Worm (Caenorhabditis elegans) whole organism, L1 larva: ENCODE measurements around the gene C33G3.6.

ENCODE experiments used
- C04F5.9 ChIP-seq: sonication (generic microtip); optimal IDR thresholded peaks from 2 replicates; lab custom pipeline; 2016; ENCODE audit warnings: missing genetic modification characterization, missing compliant biosample characterization
- F16B12.6 ChIP-seq: fragments of 150-350 bp; optimal IDR thresholded peaks from 2 replicates; lab custom pipeline; 2014; ENCODE audit warnings: missing biosample characterization, missing genetic modification characterization
- Y116A8C.19 ChIP-seq: sonication (generic microtip); optimal IDR thresholded peaks from 2 replicates; lab custom pipeline; 2016; ENCODE audit warnings: missing compliant biosample characterization, missing genetic modification characterization, borderline replicate concordance
- aha-1 ChIP-seq: fragments of 150-350 bp; optimal IDR thresholded peaks from 2 replicates; lab custom pipeline; 2014; ENCODE audit warnings: missing biosample characterization, missing genetic modification characterization
- alr-1 ChIP-seq: fragments of 200-800 bp; sonication (Bioruptor generic); optimal IDR thresholded peaks from 2 replicates; lab custom pipeline; 2018; ENCODE audit warnings: borderline replicate concordance, mild to moderate bottlenecking, missing genetic modification characterization, missing compliant biosample characterization
- ama-1 ChIP-seq: fragments of 150-350 bp; optimal IDR thresholded peaks from 2 replicates; lab custom pipeline; 2014
- ceh-90 ChIP-seq: sonication (generic microtip); optimal IDR thresholded peaks from 2 replicates; lab custom pipeline; 2016; ENCODE audit warnings: missing genetic modification characterization, missing compliant biosample characterization
- dsc-1 ChIP-seq: sonication (generic microtip); optimal IDR thresholded peaks from 2 replicates; lab custom pipeline; 2016; ENCODE audit warnings: mild to moderate bottlenecking, missing genetic modification characterization, missing compliant biosample characterization
- efl-1 ChIP-seq, 4 experiments: fragments of 150-350 bp; optimal IDR thresholded peaks in 3 of 4; peaks in 1 of 4; 1 replicate in 1 of 4; 2 replicates in 3 of 4; lab custom pipeline; 2014; ENCODE audit warnings: missing biosample characterization in 2 of 4, missing genetic modification characterization in 2 of 4, missing genetic modification reagents in 2 of 4
- efl-3 ChIP-seq: fragments of 200-800 bp; sonication (Bioruptor generic); optimal IDR thresholded peaks from 2 replicates; lab custom pipeline; 2018; ENCODE audit warnings: mild to moderate bottlenecking, missing genetic modification characterization, missing compliant biosample characterization
- egl-13 ChIP-seq: sonication (generic microtip); optimal IDR thresholded peaks from 2 replicates; lab custom pipeline; 2016; ENCODE audit warnings: missing genotype, missing genetic modification reagents, missing genetic modification characterization, missing compliant biosample characterization
- egl-27 ChIP-seq, 2 experiments: fragments of 150-350 bp in 1 of 2; sonication (generic microtip); optimal IDR thresholded peaks; 3 replicates each; lab custom pipeline; 2017 to 2018; ENCODE audit warnings: missing biosample characterization in 2 of 2, missing genetic modification characterization in 2 of 2, missing genetic modification reagents in 2 of 2
- elt-2 ChIP-seq: sonication (generic microtip); optimal IDR thresholded peaks from 2 replicates; lab custom pipeline; 2016; ENCODE audit warnings: missing genetic modification characterization, mild to moderate bottlenecking, inconsistent platforms, missing compliant biosample characterization, missing genetic modification reagents
- ets-5 ChIP-seq: fragments of 200-800 bp; sonication (Bioruptor generic); IDR thresholded peaks from 2 replicates; pipeline ENCODE4 v1.3.6; 2022; ENCODE audit warnings: missing genetic modification characterization, missing compliant biosample characterization
- fkh-10 ChIP-seq: sonication (generic microtip); optimal IDR thresholded peaks from 2 replicates; lab custom pipeline; 2017; ENCODE audit warnings: missing biosample characterization, missing genetic modification reagents, missing genetic modification characterization
- fkh-8 ChIP-seq: sonication (generic microtip); optimal IDR thresholded peaks from 2 replicates; lab custom pipeline; 2016; ENCODE audit warnings: mild to moderate bottlenecking, missing genetic modification characterization, missing compliant biosample characterization
- hlh-17 ChIP-seq: fragments of 200-800 bp; sonication (Bioruptor generic); optimal IDR thresholded peaks from 2 replicates; lab custom pipeline; 2018; ENCODE audit warnings: missing genetic modification characterization, mild to moderate bottlenecking, missing compliant biosample characterization, moderate library complexity, borderline replicate concordance
- hlh-4 ChIP-seq: sonication (generic microtip); optimal IDR thresholded peaks from 2 replicates; lab custom pipeline; 2016; ENCODE audit warnings: mild to moderate bottlenecking, missing genetic modification characterization, missing compliant biosample characterization
- jun-1 ChIP-seq: fragments of 150-350 bp; optimal IDR thresholded peaks from 2 replicates; lab custom pipeline; 2014; ENCODE audit warnings: missing biosample characterization, missing genetic modification reagents, missing genetic modification characterization
- lin-13 ChIP-seq: fragments of 150-350 bp; optimal IDR thresholded peaks from 2 replicates; lab custom pipeline; 2014; ENCODE audit warnings: missing biosample characterization, missing genetic modification reagents, missing genetic modification characterization
- lin-14 ChIP-seq: fragments of 200-800 bp; sonication (Bioruptor generic); optimal IDR thresholded peaks from 2 replicates; lab custom pipeline; 2018; ENCODE audit warnings: mild to moderate bottlenecking, missing genetic modification characterization, moderate library complexity, missing compliant biosample characterization
- lin-39 ChIP-seq: fragments of 150-350 bp; optimal IDR thresholded peaks from 2 replicates; lab custom pipeline; 2014; ENCODE audit warnings: missing biosample characterization, missing genetic modification reagents, missing genetic modification characterization
- lsy-2 ChIP-seq, 2 experiments: fragments of 150-350 bp; optimal IDR thresholded peaks; 2 replicates each; lab custom pipeline; 2014; ENCODE audit warnings: missing biosample characterization in 2 of 2, missing genetic modification characterization in 2 of 2
- mdl-1 ChIP-seq, 2 experiments: fragments of 150-350 bp; optimal IDR thresholded peaks; 2 replicates each; lab custom pipeline; 2014 to 2017; ENCODE audit warnings: missing biosample characterization in 2 of 2, missing genetic modification characterization in 2 of 2, inconsistent platforms in 1 of 2
- nhr-11 ChIP-seq: fragments of 150-350 bp; optimal IDR thresholded peaks from 2 replicates; lab custom pipeline; 2014; ENCODE audit warnings: missing biosample characterization, missing genetic modification characterization
- nhr-12 ChIP-seq: sonication (generic microtip); optimal IDR thresholded peaks from 2 replicates; lab custom pipeline; 2017; ENCODE audit warnings: missing biosample characterization, missing genetic modification characterization
- nhr-19 ChIP-seq: fragments of 200-800 bp; sonication (Bioruptor generic); conservative IDR thresholded peaks from 2 replicates; pipeline ENCODE4 v1.3.6; 2022; ENCODE audit warnings: missing genetic modification characterization, missing compliant biosample characterization
- nhr-20 ChIP-seq: sonication (generic microtip); optimal IDR thresholded peaks from 2 replicates; lab custom pipeline; 2016; ENCODE audit warnings: mild to moderate bottlenecking, missing genetic modification characterization, missing compliant biosample characterization
- nhr-237 ChIP-seq: fragments of 150-350 bp; optimal IDR thresholded peaks from 2 replicates; lab custom pipeline; 2014; ENCODE audit warnings: missing biosample characterization, missing genetic modification characterization
- nhr-47 ChIP-seq: sonication (generic microtip); optimal IDR thresholded peaks from 2 replicates; lab custom pipeline; 2016; ENCODE audit warnings: mild to moderate bottlenecking, missing genetic modification characterization, moderate library complexity, missing compliant biosample characterization
- nhr-71 ChIP-seq: sonication (generic microtip); optimal IDR thresholded peaks from 2 replicates; lab custom pipeline; 2016; ENCODE audit warnings: mild to moderate bottlenecking, missing genetic modification characterization, moderate library complexity, missing compliant biosample characterization
- nhr-76 ChIP-seq: sonication (generic microtip); optimal IDR thresholded peaks from 2 replicates; lab custom pipeline; 2017; ENCODE audit warnings: missing biosample characterization, missing genetic modification characterization
- pag-3 ChIP-seq: sonication (generic microtip); optimal IDR thresholded peaks from 2 replicates; lab custom pipeline; 2017; ENCODE audit warnings: missing genetic modification characterization, mild to moderate bottlenecking, missing compliant biosample characterization, antibody characterized with exemption, borderline replicate concordance; ENCODE audit not compliant: insufficient read depth
- pax-3 ChIP-seq: fragments of 200-800 bp; sonication (Bioruptor generic); optimal IDR thresholded peaks from 2 replicates; lab custom pipeline; 2018; ENCODE audit warnings: mild to moderate bottlenecking, missing genetic modification characterization, moderate library complexity, missing compliant biosample characterization
- pqm-1 ChIP-seq: sonication (generic microtip); optimal IDR thresholded peaks from 3 replicates; lab custom pipeline; 2017; ENCODE audit warnings: missing biosample characterization, missing genetic modification characterization
- rnt-1 ChIP-seq: sonication (generic microtip); optimal IDR thresholded peaks from 2 replicates; lab custom pipeline; 2016; ENCODE audit warnings: mild to moderate bottlenecking, missing genetic modification characterization, moderate library complexity, missing compliant biosample characterization
- skn-1 ChIP-seq: fragments of 150-350 bp; optimal IDR thresholded peaks from 2 replicates; lab custom pipeline; 2014; ENCODE audit warnings: missing biosample characterization, missing genetic modification characterization
- snpc-4 ChIP-seq: fragments of 150-350 bp; optimal IDR thresholded peaks from 2 replicates; lab custom pipeline; 2014; ENCODE audit warnings: missing biosample characterization, missing genetic modification characterization
- snu-23 ChIP-seq: sonication (generic microtip); optimal IDR thresholded peaks from 2 replicates; lab custom pipeline; 2016; ENCODE audit warnings: missing genetic modification characterization, missing compliant biosample characterization
- sptf-1 ChIP-seq: fragments of 150-350 bp; optimal IDR thresholded peaks from 2 replicates; lab custom pipeline; 2014; ENCODE audit warnings: missing biosample characterization, missing genetic modification characterization
- tlp-1 ChIP-seq: fragments of 150-350 bp; optimal IDR thresholded peaks from 2 replicates; lab custom pipeline; 2014; ENCODE audit warnings: missing biosample characterization, missing genetic modification characterization
- unc-130 ChIP-seq: fragments of 150-350 bp; optimal IDR thresholded peaks from 2 replicates; lab custom pipeline; 2017; ENCODE audit warnings: missing biosample characterization, missing genetic modification characterization, inconsistent platforms
- unc-30 ChIP-seq: sonication (generic microtip); optimal IDR thresholded peaks from 2 replicates; lab custom pipeline; 2017; ENCODE audit warnings: missing biosample characterization, missing genetic modification characterization
- unc-86 ChIP-seq: sonication (generic microtip); optimal IDR thresholded peaks from 2 replicates; lab custom pipeline; 2016; ENCODE audit warnings: missing genetic modification characterization, missing compliant biosample characterization
- zip-4 ChIP-seq: fragments of 200-800 bp; sonication (Bioruptor generic); optimal IDR thresholded peaks from 2 replicates; lab custom pipeline; 2018; ENCODE audit warnings: mild to moderate bottlenecking, missing genetic modification characterization, moderate library complexity, missing compliant biosample characterization
- ztf-4 ChIP-seq: fragments of 150-350 bp; optimal IDR thresholded peaks from 2 replicates; lab custom pipeline; 2014; ENCODE audit warnings: missing biosample characterization, missing genetic modification characterization

C33G3.6 gene

ce11 chrX:14054799-14055198 is 29.3 kb downstream of the C33G3.6 start:
- no peak for TF ChIP-seq C04F5.9
- TF ChIP-seq nhr-237 (tag; lab: Kevin White, UChicago) = no peak
- TF ChIP-seq unc-86 (tag; lab: Kevin White, UChicago) = no peak
- TF ChIP-seq egl-13 = no peak
- TF ChIP-seq fkh-8 (tag; lab: Kevin White, UChicago) = no peak
- TF ChIP-seq fkh-10 (GFP tag; lab: Kevin White, UChicago) = no peak
- no peak for TF ChIP-seq lin-13
- TF ChIP-seq mdl-1 (tag; optimal IDR thresholded peaks at IDR 0.05; lab: Kevin White, UChicago) = no peak
- TF ChIP-seq Y116A8C.19 = no peak
- no peak for TF ChIP-seq efl-1 (optimal IDR thresholded peaks at IDR 0.05; lab: Kevin White, UChicago)
- TF ChIP-seq efl-1 (GFP tag; optimal IDR thresholded peaks at IDR 0.05 in 1 of 2; lab: Kevin White, UChicago) = no peak
- TF ChIP-seq nhr-20 = peak; percentile 2
- peak; percentile 64 for TF ChIP-seq rnt-1 (tag; lab: Kevin White, UChicago)
- no peak for TF ChIP-seq lin-39 (tag; lab: Kevin White, UChicago)
- no peak for TF ChIP-seq F16B12.6 (tag; lab: Kevin White, UChicago)
- TF ChIP-seq lsy-2 (tag; optimal IDR thresholded peaks at IDR 0.05; lab: Kevin White, UChicago) = peak; percentile 7 to 40
- TF ChIP-seq nhr-76 (tag; lab: Kevin White, UChicago) = no peak
- no peak for TF ChIP-seq snpc-4 (tag; lab: Kevin White, UChicago)
- TF ChIP-seq unc-130 (tag; lab: Kevin White, UChicago) = peak; percentile 23
- no peak for TF ChIP-seq nhr-19 (GFP tag; lab: Robert Waterston, UW)
- TF ChIP-seq ztf-4 = no peak
- TF ChIP-seq jun-1 (tag; lab: Kevin White, UChicago) = no peak
- TF ChIP-seq lin-14 (GFP tag; lab: Kevin White, UChicago) = peak; percentile 57
- TF ChIP-seq pqm-1 (tag; lab: Kevin White, UChicago) = no peak
- no peak for TF ChIP-seq alr-1
- peak; percentile 54 for TF ChIP-seq nhr-71
- TF ChIP-seq hlh-4 (tag; lab: Kevin White, UChicago) = no peak
- no peak for TF ChIP-seq nhr-47 (tag; lab: Kevin White, UChicago)
- TF ChIP-seq ama-1 (lab: Kevin White, UChicago) = no peak
- TF ChIP-seq efl-3 (GFP tag; lab: Kevin White, UChicago) = no peak
- TF ChIP-seq aha-1 = no peak
- TF ChIP-seq ets-5 (GFP tag; lab: Robert Waterston, UW) = no peak
- TF ChIP-seq tlp-1 = no peak
- TF ChIP-seq skn-1 (tag; lab: Kevin White, UChicago) = no peak
- peak; percentile 47 for TF ChIP-seq pag-3 (tag; lab: Kevin White, UChicago)
- no peak for TF ChIP-seq nhr-11 (tag; lab: Kevin White, UChicago)
- TF ChIP-seq dsc-1 (tag; lab: Kevin White, UChicago) = peak; percentile 37
- no peak for TF ChIP-seq nhr-12
- no peak for TF ChIP-seq zip-4 (GFP tag; lab: Kevin White, UChicago)
- TF ChIP-seq unc-30 (tag; lab: Kevin White, UChicago) = no peak
- TF ChIP-seq sptf-1 (tag; lab: Kevin White, UChicago) = no peak
- no peak for TF ChIP-seq pax-3
- TF ChIP-seq egl-27 (tag; optimal IDR thresholded peaks at IDR 0.05; lab: Kevin White, UChicago) = no peak
- peak; percentile 45 for TF ChIP-seq snu-23 (GFP tag; lab: Kevin White, UChicago)
- no peak for TF ChIP-seq hlh-17 (GFP tag; lab: Kevin White, UChicago)
- TF ChIP-seq elt-2 = no peak
- TF ChIP-seq ceh-90 (tag; lab: Kevin White, UChicago) = no peak
